Worm (Caenorhabditis elegans): ENCODE data around the gene T01B7.5.

The T01B7.5 gene

ce11 chrII:8710317-8710716, 6.3 kb upstream of the T01B7.5 start, which contains the start of gene srg-15:
Gene srg-15 (minus strand): TSS chrII:8710417.
- no peak for TF ChIP-seq unc-62 (GFP tag; optimal IDR thresholded peaks at IDR 0.05)

ce11 chrII:8714913-8715447, 1.6 kb upstream of the T01B7.5 start, which contains the start of the genes rab-21 and T01B7.13:
Gene rab-21 (minus strand): TSS chrII:8715013.
Gene T01B7.13 (plus strand): TSS chrII:8715397.
- TF ChIP-seq unc-62 (GFP tag; optimal IDR thresholded peaks at IDR 0.05): no peak

ce11 chrII:8717579-8717978, 951 bp downstream of the T01B7.5 start:
- TF ChIP-seq unc-62 (GFP tag; optimal IDR thresholded peaks at IDR 0.05): no peak

ce11 chrII:8721955-8722524, 5.4 kb downstream of the T01B7.5 start, which contains the start of gene trcs-2:
Gene trcs-2 (plus strand): TSS chrII:8722474.
- TF ChIP-seq unc-62 (GFP tag; optimal IDR thresholded peaks at IDR 0.05): no peak

DNA sequence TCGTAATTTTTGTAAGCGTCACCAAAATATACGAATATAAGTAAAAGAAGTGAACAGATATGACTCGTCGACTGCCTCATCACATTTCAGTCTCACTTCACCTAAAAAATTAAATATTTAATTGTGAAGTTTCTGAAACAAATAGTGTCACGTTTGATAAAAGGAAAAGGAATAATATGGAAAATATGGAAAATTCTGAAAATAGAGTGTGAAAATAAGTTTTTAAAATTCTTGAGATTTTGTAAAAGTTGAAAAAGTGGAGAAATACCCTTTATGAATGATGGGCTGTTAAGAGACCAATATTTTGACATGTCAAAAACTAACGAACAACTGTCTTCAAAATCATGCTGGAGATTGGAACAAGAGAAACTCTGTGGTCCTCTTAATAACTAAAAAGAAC, 10.1 kb downstream of the T01B7.5 start, which contains the start of gene T01B7.9:
TSS of gene T01B7.9 (minus strand) at position 101 of the 400 bp plus-strand sequence.
- TF ChIP-seq unc-62 (GFP tag; optimal IDR thresholded peaks at IDR 0.05): no peak

DNA sequence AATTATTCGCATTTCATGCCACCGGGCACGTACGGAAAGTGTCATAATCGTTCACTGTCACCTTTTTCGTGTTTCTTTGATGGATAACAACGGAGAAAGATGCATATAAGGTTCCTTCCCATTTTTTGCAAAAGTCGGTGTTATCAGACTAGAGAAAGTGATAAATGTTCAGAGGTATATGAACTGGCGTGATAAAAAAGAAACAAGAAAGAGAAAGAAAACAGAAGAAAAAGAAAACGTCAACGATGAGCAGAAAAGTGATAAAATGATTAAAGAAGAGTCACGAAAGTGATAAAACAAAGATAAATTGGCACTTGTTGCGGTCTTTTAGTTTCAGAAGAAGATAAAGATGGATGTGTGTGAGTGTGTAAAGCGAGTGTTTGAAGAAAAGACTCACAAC, 13.7 kb downstream of the T01B7.5 start:
- no peak for TF ChIP-seq unc-62 (GFP tag; optimal IDR thresholded peaks at IDR 0.05)

DNA sequence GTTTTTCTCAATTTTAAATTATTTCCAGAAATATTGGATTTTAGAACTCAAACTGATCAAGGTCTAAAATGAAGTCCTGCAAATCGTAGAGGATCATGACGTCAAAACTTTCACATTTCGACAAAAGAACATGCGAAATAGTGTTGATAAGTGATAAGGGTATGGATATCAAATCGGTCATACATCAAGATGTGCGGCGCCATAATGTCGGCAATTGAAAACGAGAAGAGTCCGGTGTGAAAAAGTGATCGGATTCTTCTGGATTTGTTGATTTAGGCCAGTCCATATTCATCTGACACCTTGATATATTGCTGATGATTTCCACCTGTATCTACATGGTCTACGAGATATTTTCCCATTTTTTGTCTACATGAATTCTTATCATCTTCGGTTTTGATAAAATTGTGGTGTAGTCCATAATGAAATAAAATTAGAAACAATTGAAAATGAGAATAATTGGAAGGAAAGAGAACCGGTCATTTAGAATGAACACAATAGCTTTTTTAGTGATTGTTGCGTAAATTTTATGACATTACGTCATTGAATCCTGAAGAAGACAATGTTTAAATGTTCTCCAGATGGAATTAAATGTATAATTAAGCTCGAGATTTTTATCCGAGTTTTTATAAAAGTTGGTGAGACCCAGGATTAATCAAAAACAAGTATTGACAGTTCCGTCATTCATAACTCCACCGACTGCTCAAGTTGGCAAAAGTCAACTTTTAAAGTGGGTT, 14.5 kb downstream of the T01B7.5 start:
- TF ChIP-seq unc-62 (GFP tag; optimal IDR thresholded peaks at IDR 0.05): no peak

- no peak for TF ChIP-seq unc-62 (GFP tag; optimal IDR thresholded peaks at IDR 0.05)
These were observed 15.2 kb downstream of the T01B7.5 start for ce11 chrII:8731736-8732229.

ce11 chrII:8732339-8733100, 15.9 kb downstream of the T01B7.5 start, which contains the start of gene rol-6:
Gene rol-6 (plus strand): TSS chrII:8733050.
- TF ChIP-seq unc-62 (GFP tag; optimal IDR thresholded peaks at IDR 0.05): no peak

- no peak for TF ChIP-seq unc-62 (GFP tag; optimal IDR thresholded peaks at IDR 0.05)
These were observed 17.0 kb downstream of the T01B7.5 start for ce11 chrII:8733627-8734026.

DNA sequence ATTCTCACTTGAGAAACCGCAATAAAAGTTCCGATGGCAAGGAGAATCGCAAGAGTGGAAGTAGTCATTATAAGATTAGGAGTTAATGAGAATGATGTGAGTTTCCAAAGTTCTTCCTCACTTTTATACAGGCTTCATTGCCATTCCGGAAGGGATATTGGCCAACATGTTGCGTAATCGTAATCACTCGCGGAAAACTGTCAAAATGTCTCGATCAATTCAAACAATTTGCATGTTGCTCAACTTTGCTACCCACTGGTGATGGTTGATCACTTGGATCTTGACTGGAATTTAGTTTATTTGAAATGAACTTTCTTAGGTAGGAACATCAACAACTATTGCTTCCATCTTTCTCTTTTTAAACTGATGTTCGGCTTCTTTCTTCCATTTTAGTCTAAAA, 20.8 kb downstream of the T01B7.5 start, which contains the start of gene idpb-4:
TSS of gene idpb-4 (minus strand) at position 101 of the 400 bp plus-strand sequence.
- TF ChIP-seq unc-62 (GFP tag; optimal IDR thresholded peaks at IDR 0.05): no peak

ce11 chrII:8738244-8738643, 21.6 kb downstream of the T01B7.5 start:
- TF ChIP-seq unc-62 (GFP tag; optimal IDR thresholded peaks at IDR 0.05): no peak

DNA sequence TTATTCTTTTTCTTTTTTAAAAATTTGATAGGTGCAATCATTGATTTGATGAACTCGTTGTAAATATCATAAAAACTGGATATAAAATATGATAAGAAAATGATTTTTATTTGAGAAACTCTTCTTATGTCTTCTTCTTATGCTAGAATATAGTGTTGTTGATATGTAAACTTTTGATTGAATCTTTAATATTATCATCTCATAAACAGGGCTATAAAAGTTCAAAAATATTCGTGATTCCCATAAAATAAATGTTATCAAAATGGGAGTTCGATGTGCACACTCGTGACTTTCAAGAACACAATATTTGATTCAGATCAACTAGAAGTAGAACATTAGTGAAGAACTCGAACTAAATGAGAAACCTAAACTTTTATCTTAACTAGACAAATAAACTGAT, 22.3 kb downstream of the T01B7.5 start:
- no peak for TF ChIP-seq unc-62 (GFP tag; optimal IDR thresholded peaks at IDR 0.05)

ce11 chrII:8740326-8740949, 23.8 kb downstream of the T01B7.5 start:
- TF ChIP-seq unc-62 (GFP tag; optimal IDR thresholded peaks at IDR 0.05): no peak

DNA sequence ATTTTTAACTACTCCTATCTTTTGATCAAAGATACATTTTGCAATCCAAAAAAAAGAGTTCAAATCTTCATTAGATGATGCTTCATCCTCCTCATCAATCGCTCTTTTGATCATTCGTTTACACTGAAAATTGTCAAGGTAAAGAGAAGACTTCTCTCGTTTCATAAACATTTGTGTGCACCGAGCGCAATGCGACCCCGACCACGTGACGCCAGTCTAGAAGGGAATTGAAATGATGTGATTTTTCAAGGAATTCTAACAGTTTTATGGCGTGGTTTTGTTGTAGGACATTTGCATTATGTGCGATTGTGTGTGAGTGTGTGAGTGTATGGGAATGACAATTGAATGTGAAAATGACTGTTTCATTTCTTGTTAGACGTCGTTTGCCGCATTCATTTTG, 24.6 kb downstream of the T01B7.5 start:
- TF ChIP-seq unc-62 (GFP tag; optimal IDR thresholded peaks at IDR 0.05): no peak
